Fruit fly (Drosophila melanogaster): Measurements from ENCODE around the gene CG45079.

- TF ChIP-seq usp (GFP tag; optimal IDR thresholded peaks at IDR 0.05) (no peak), pan (optimal IDR thresholded peaks at IDR 0.05) (no peak), Dll (optimal IDR thresholded peaks at IDR 0.05) (no peak), EcR (GFP tag; optimal IDR thresholded peaks at IDR 0.05) (no peak), psq (optimal IDR thresholded peaks at IDR 0.05) (no peak)
Observed at dm6 chr3R:17087977-17088618, 36.2 kb upstream of the CG45079 start, which contains the start of gene cal1.
